Fruit fly (Drosophila melanogaster) whole organism, embryonic: ENCODE measurements around the gene NaPi-III.

Experiments
- Adf1 ChIP-seq: fragments of 200-800 bp; sonication (Bioruptor generic); IDR thresholded peaks from 2 replicates; pipeline ENCODE4 v1.3.6; 2022; ENCODE audit warnings: missing biosample characterization, missing genetic modification characterization
- CG10543 ChIP-seq: fragments of 200-800 bp; sonication (Bioruptor generic); optimal IDR thresholded peaks from 3 replicates; lab custom pipeline; 2017; ENCODE audit warnings: missing biosample characterization, mild to moderate bottlenecking, missing genetic modification characterization, moderate library complexity
- CG10979 ChIP-seq: fragments of 200-800 bp; sonication (Bioruptor generic); optimal IDR thresholded peaks from 2 replicates; lab custom pipeline; 2018; ENCODE audit warnings: missing biosample characterization, mild to moderate bottlenecking, missing genetic modification characterization, moderate library complexity
- CG11504 ChIP-seq: fragments of 200-800 bp; sonication (Bioruptor generic); optimal IDR thresholded peaks from 3 replicates; lab custom pipeline; 2019; ENCODE audit warnings: missing biosample characterization, mild to moderate bottlenecking, missing genetic modification characterization, moderate library complexity
- CG11560 ChIP-seq: fragments of 200-800 bp; sonication (Bioruptor generic); IDR thresholded peaks from 3 replicates; pipeline ENCODE4 v1.3.6; 2022; ENCODE audit warnings: missing biosample characterization, missing genetic modification characterization
- CG11723 ChIP-seq: fragments of 200-800 bp; sonication (Bioruptor generic); optimal IDR thresholded peaks from 2 replicates; lab custom pipeline; 2017; ENCODE audit warnings: missing biosample characterization, mild to moderate bottlenecking, missing genetic modification characterization
- CG13287 ChIP-seq: fragments of 200-800 bp; sonication (Bioruptor generic); IDR thresholded peaks from 2 replicates; pipeline ENCODE4 v1.3.6; 2022; ENCODE audit warnings: missing biosample characterization, missing genetic modification characterization; ENCODE audit not compliant: partially characterized antibody
- CG13894 ChIP-seq: fragments of 200-800 bp; sonication (Bioruptor generic); optimal IDR thresholded peaks from 3 replicates; lab custom pipeline; 2018; ENCODE audit warnings: missing biosample characterization, mild to moderate bottlenecking, missing genetic modification characterization, moderate library complexity
- CG1792 ChIP-seq: fragments of 200-800 bp; sonication (Bioruptor generic); optimal IDR thresholded peaks from 2 replicates; lab custom pipeline; 2016; ENCODE audit warnings: missing biosample characterization, missing genetic modification characterization
- CG2116 ChIP-seq: fragments of 200-800 bp; sonication (Bioruptor generic); optimal IDR thresholded peaks from 3 replicates; lab custom pipeline; 2018; ENCODE audit warnings: missing biosample characterization, mild to moderate bottlenecking, missing genetic modification characterization
- CG2199 ChIP-seq: fragments of 200-800 bp; sonication (Bioruptor generic); IDR thresholded peaks from 3 replicates; pipeline ENCODE4 v1.3.6; 2022; ENCODE audit warnings: missing biosample characterization, missing genetic modification characterization
- CG4617 ChIP-seq: fragments of 200-800 bp; sonication (Bioruptor generic); optimal IDR thresholded peaks from 3 replicates; lab custom pipeline; 2016; ENCODE audit warnings: missing biosample characterization, missing genetic modification characterization, borderline replicate concordance
- CG6254 ChIP-seq: fragments of 200-800 bp; sonication (Bioruptor generic); optimal IDR thresholded peaks from 3 replicates; lab custom pipeline; 2017; ENCODE audit warnings: mild to moderate bottlenecking, missing biosample characterization, missing genetic modification reagents, missing genetic modification characterization
- CG6765 ChIP-seq: fragments of 200-800 bp; sonication (Bioruptor generic); optimal IDR thresholded peaks from 3 replicates; lab custom pipeline; 2017; ENCODE audit warnings: missing biosample characterization, mild to moderate bottlenecking, missing genetic modification characterization
- CG8944 ChIP-seq: fragments of 200-800 bp; sonication (Bioruptor generic); optimal IDR thresholded peaks from 3 replicates; lab custom pipeline; 2016; ENCODE audit warnings: missing biosample characterization, missing genetic modification characterization
- CG9609 ChIP-seq: fragments of 200-800 bp; sonication (Bioruptor generic); optimal IDR thresholded peaks from 3 replicates; lab custom pipeline; 2016; ENCODE audit warnings: missing biosample characterization, missing genetic modification characterization
- Dek ChIP-seq: fragments of 200-800 bp; sonication (Bioruptor generic); optimal IDR thresholded peaks from 3 replicates; lab custom pipeline; 2019; ENCODE audit warnings: missing biosample characterization, mild to moderate bottlenecking, missing genetic modification characterization, moderate library complexity
- Doc2 ChIP-seq: fragments of 200-800 bp; sonication (Bioruptor generic); IDR thresholded peaks from 2 replicates; pipeline ENCODE4 v1.3.6; 2022; ENCODE audit warnings: missing biosample characterization, missing genetic modification characterization
- Drgx ChIP-seq: fragments of 200-800 bp; sonication (Bioruptor generic); IDR thresholded peaks from 2 replicates; pipeline ENCODE4 v1.3.6; 2022; ENCODE audit warnings: missing biosample characterization, missing genetic modification characterization
- Fer3 ChIP-seq: fragments of 200-800 bp; sonication (Bioruptor generic); optimal IDR thresholded peaks from 2 replicates; lab custom pipeline; 2018; ENCODE audit warnings: missing biosample characterization, mild to moderate bottlenecking, missing genetic modification characterization, moderate library complexity
- H15 ChIP-seq: fragments of 200-800 bp; sonication (Bioruptor generic); IDR thresholded peaks from 3 replicates; pipeline ENCODE4 v1.3.6; 2022; ENCODE audit warnings: missing biosample characterization, missing genetic modification characterization
- HHEX ChIP-seq: fragments of 200-800 bp; sonication (Bioruptor generic); optimal IDR thresholded peaks from 3 replicates; lab custom pipeline; 2017; ENCODE audit warnings: missing biosample characterization, mild to moderate bottlenecking, missing genetic modification characterization, missing genetic modification reagents
- Hmx ChIP-seq: fragments of 200-800 bp; sonication (Bioruptor generic); optimal IDR thresholded peaks from 2 replicates; lab custom pipeline; 2016; ENCODE audit warnings: missing biosample characterization, missing genetic modification characterization
- Hr39 ChIP-seq: fragments of >200 bp; optimal IDR thresholded peaks from 2 replicates; lab custom pipeline; 2017
- Mad ChIP-seq: fragments of 200-800 bp; sonication (Bioruptor generic); optimal IDR thresholded peaks from 2 replicates; lab custom pipeline; 2016; ENCODE audit warnings: missing biosample characterization, missing genetic modification characterization
- NC2α ChIP-seq: fragments of 200-800 bp; sonication (Bioruptor generic); optimal IDR thresholded peaks from 2 replicates; lab custom pipeline; 2016; ENCODE audit warnings: missing biosample characterization, missing genetic modification characterization
- Nf-YC ChIP-seq: fragments of 200-800 bp; optimal IDR thresholded peaks from 3 replicates; lab custom pipeline; 2019; ENCODE audit warnings: missing biosample characterization, mild to moderate bottlenecking, missing genetic modification characterization, moderate library complexity
- Poxn ChIP-seq: fragments of 200-800 bp; sonication (Bioruptor generic); IDR thresholded peaks from 2 replicates; pipeline ENCODE4 v1.3.6; 2022; ENCODE audit warnings: missing biosample characterization, missing genetic modification characterization
- Rx ChIP-seq: fragments of 200-800 bp; sonication (Bioruptor generic); IDR thresholded peaks from 2 replicates; pipeline ENCODE4 v1.3.6; 2022; ENCODE audit warnings: missing biosample characterization, missing genetic modification characterization
- Scr ChIP-seq: fragments of 200-800 bp; sonication (Bioruptor generic); IDR thresholded peaks from 2 replicates; pipeline ENCODE4 v1.3.6; 2022; ENCODE audit warnings: missing biosample characterization, missing genetic modification characterization; ENCODE audit not compliant: partially characterized antibody
- Ssrp ChIP-seq: fragments of 200-800 bp; sonication (Bioruptor generic); optimal IDR thresholded peaks from 2 replicates; lab custom pipeline; 2018; ENCODE audit warnings: missing biosample characterization, mild to moderate bottlenecking, missing genetic modification characterization, moderate library complexity
- Tbp ChIP-seq: fragments of >200 bp; optimal IDR thresholded peaks from 2 replicates; lab custom pipeline; 2018; ENCODE audit warnings: missing biosample characterization, missing genetic modification characterization
- ara ChIP-seq: fragments of 200-800 bp; sonication (Bioruptor generic); IDR thresholded peaks from 2 replicates; pipeline ENCODE4 v1.3.6; 2022; ENCODE audit warnings: missing biosample characterization, missing genetic modification characterization
- bab2 ChIP-seq: fragments of 200-800 bp; sonication (Bioruptor generic); optimal IDR thresholded peaks from 2 replicates; lab custom pipeline; 2016; ENCODE audit warnings: missing biosample characterization, missing genetic modification characterization
- dmrt99B ChIP-seq: fragments of 200-800 bp; sonication (Bioruptor generic); optimal IDR thresholded peaks from 2 replicates; lab custom pipeline; 2018; ENCODE audit warnings: missing biosample characterization, mild to moderate bottlenecking, missing genetic modification characterization, moderate library complexity
- gsb ChIP-seq: fragments of 200-800 bp; sonication (Bioruptor generic); IDR thresholded peaks from 2 replicates; pipeline ENCODE4 v1.3.6; 2022; ENCODE audit warnings: missing biosample characterization, missing genetic modification characterization
- h ChIP-seq: fragments of >200 bp; optimal IDR thresholded peaks from 2 replicates; lab custom pipeline; 2017
- ham ChIP-seq: fragments of 200-800 bp; sonication (Bioruptor generic); IDR thresholded peaks from 2 replicates; pipeline ENCODE4 v1.3.6; 2022; ENCODE audit warnings: missing biosample characterization, missing genetic modification characterization
- her ChIP-seq: fragments of 200-800 bp; sonication (Bioruptor generic); optimal IDR thresholded peaks from 2 replicates; lab custom pipeline; 2016; ENCODE audit warnings: missing biosample characterization, missing genetic modification characterization
- ind ChIP-seq: fragments of 200-800 bp; sonication (Bioruptor generic); optimal IDR thresholded peaks from 3 replicates; lab custom pipeline; 2016; ENCODE audit warnings: missing biosample characterization, missing genetic modification characterization
- insv ChIP-seq, 2 experiments: fragments of 200-800 bp; sonication (Bioruptor generic); optimal IDR thresholded peaks; 3 replicates each; lab custom pipeline; 2016 to 2018; ENCODE audit warnings: missing biosample characterization in 2 of 2, missing genetic modification characterization in 2 of 2
- ken ChIP-seq: fragments of 200-800 bp; sonication (Bioruptor generic); IDR thresholded peaks from 3 replicates; pipeline ENCODE4 v1.3.6; 2022; ENCODE audit warnings: missing biosample characterization, missing genetic modification characterization
- mirr ChIP-seq: fragments of 200-800 bp; sonication (Bioruptor generic); optimal IDR thresholded peaks from 3 replicates; lab custom pipeline; 2018; ENCODE audit warnings: missing biosample characterization, mild to moderate bottlenecking, missing genetic modification characterization
- pb ChIP-seq: fragments of 200-800 bp; sonication (Bioruptor generic); optimal IDR thresholded peaks from 3 replicates; lab custom pipeline; 2016; ENCODE audit warnings: missing biosample characterization, missing genetic modification characterization
- ranshi ChIP-seq: fragments of 200-800 bp; sonication (Bioruptor generic); IDR thresholded peaks from 2 replicates; pipeline ENCODE4 v1.3.6; 2022; ENCODE audit warnings: missing biosample characterization, missing genetic modification characterization
- scrt ChIP-seq: fragments of 200-800 bp; sonication (Bioruptor generic); optimal IDR thresholded peaks from 2 replicates; lab custom pipeline; 2018; ENCODE audit warnings: missing biosample characterization, mild to moderate bottlenecking, missing genetic modification characterization, moderate library complexity
- sna ChIP-seq: fragments of 200-800 bp; sonication (Bioruptor generic); IDR thresholded peaks from 2 replicates; pipeline ENCODE4 v1.3.6; 2022; ENCODE audit warnings: missing biosample characterization, missing genetic modification characterization; ENCODE audit not compliant: partially characterized antibody
- sug ChIP-seq: fragments of 200-800 bp; optimal IDR thresholded peaks from 2 replicates; lab custom pipeline; 2019; ENCODE audit warnings: missing biosample characterization, mild to moderate bottlenecking, missing genetic modification characterization, moderate library complexity
- tin ChIP-seq: fragments of 200-800 bp; sonication (Bioruptor generic); optimal IDR thresholded peaks from 3 replicates; lab custom pipeline; 2016; ENCODE audit warnings: missing biosample characterization, missing genetic modification characterization
- trem ChIP-seq: fragments of 200-800 bp; optimal IDR thresholded peaks from 3 replicates; lab custom pipeline; 2019; ENCODE audit warnings: missing biosample characterization, mild to moderate bottlenecking, missing genetic modification characterization, moderate library complexity
- zfh1 ChIP-seq: fragments of 200-800 bp; sonication (Bioruptor generic); IDR thresholded peaks from 3 replicates; pipeline ENCODE4 v1.3.6; 2022; ENCODE audit warnings: missing biosample characterization, missing genetic modification characterization

NaPi-III gene

dm6 chr3L:11074043-11074853, 48.9 kb upstream of the NaPi-III start, which contains the start of the genes Pfdn2 and Noc1 (continued):
- TF ChIP-seq CG11504 (no peak), her (GFP tag; lab: Kevin White, UChicago) (no peak), HHEX (no peak), CG11723 (GFP tag; lab: Kevin White, UChicago) (no peak), Mad (no peak), Nf-YC (no peak), CG2116 (peak; percentile 18), insv (GFP tag; optimal IDR thresholded peaks at IDR 0.05; lab: Kevin White, UChicago) (no peak), pb (no peak), CG10979 (peak; percentile 33), CG6765 (GFP tag; lab: Kevin White, UChicago) (no peak), dmrt99B (tag; lab: Kevin White, UChicago) (no peak), CG8944 (GFP tag; lab: Kevin White, UChicago) (no peak), ken (no peak), tin (GFP tag; lab: Kevin White, UChicago) (peak; percentile 23), sug (tag; lab: Kevin White, UChicago) (peak; percentile 58), H15 (GFP tag; lab: Robert Waterston, UW) (no peak), CG13894 (tag; lab: Kevin White, UChicago) (no peak), Drgx (GFP tag; lab: Robert Waterston, UW) (no peak), scrt (GFP tag; lab: Kevin White, UChicago) (no peak), CG11560 (tag; lab: Robert Waterston, UW) (no peak), bab2 (GFP tag; lab: Kevin White, UChicago) (no peak), sna (no peak), NC2α (GFP tag; lab: Kevin White, UChicago) (no peak), CG1792 (GFP tag; lab: Kevin White, UChicago) (no peak), zfh1 (peak; percentile 52; the same call in 2 of the 3 replicates), Dek (tag; lab: Kevin White, UChicago) (no peak), Adf1 (GFP tag; lab: Robert Waterston, UW) (no peak), Tbp (GFP tag; lab: Kevin White, UChicago) (no peak), ara (GFP tag; lab: Robert Waterston, UW) (peak; percentile 9; the same call in 1 of the 2 replicates), Doc2 (GFP tag; lab: Robert Waterston, UW) (no peak), Fer3 (peak; percentile 20), ham (GFP tag; lab: Robert Waterston, UW) (no peak), mirr (GFP tag; lab: Kevin White, UChicago) (no peak), CG10543 (GFP tag; lab: Kevin White, UChicago) (no peak), ind (peak; percentile 62), Rx (GFP tag; lab: Robert Waterston, UW) (no peak), CG2199 (no peak), Ssrp (peak; percentile 70), CG6254 (GFP tag; lab: Kevin White, UChicago) (no peak), Poxn (no peak), Hr39 (lab: Kevin White, UChicago) (no peak), h (lab: Kevin White, UChicago) (no peak), ranshi (no peak), CG13287 (GFP tag; lab: Robert Waterston, UW) (no peak), trem (tag; lab: Kevin White, UChicago) (no peak), CG9609 (GFP tag; lab: Kevin White, UChicago) (no peak), Scr (no peak), gsb (GFP tag; lab: Robert Waterston, UW) (no peak), Hmx (GFP tag; lab: Kevin White, UChicago) (no peak), CG4617 (peak; percentile 59)
